Fruit fly (Drosophila melanogaster) whole organism, prepupa: ENCODE data around the gene arx.

Experiments used
- dac ChIP-seq: fragments of 200-800 bp; sonication (Bioruptor generic); optimal IDR thresholded peaks from 2 replicates; lab custom pipeline; 2017; ENCODE audit warnings: missing biosample characterization, mild to moderate bottlenecking, missing genetic modification characterization
- esn ChIP-seq: fragments of 200-800 bp; sonication (Bioruptor generic); optimal IDR thresholded peaks from 2 replicates; lab custom pipeline; 2016; ENCODE audit warnings: missing biosample characterization, mild to moderate bottlenecking, missing genetic modification characterization, moderate library complexity
- net ChIP-seq: fragments of 200-800 bp; sonication (Bioruptor generic); optimal IDR thresholded peaks from 3 replicates; lab custom pipeline; 2016; ENCODE audit warnings: missing biosample characterization, missing genetic modification characterization

DNA sequence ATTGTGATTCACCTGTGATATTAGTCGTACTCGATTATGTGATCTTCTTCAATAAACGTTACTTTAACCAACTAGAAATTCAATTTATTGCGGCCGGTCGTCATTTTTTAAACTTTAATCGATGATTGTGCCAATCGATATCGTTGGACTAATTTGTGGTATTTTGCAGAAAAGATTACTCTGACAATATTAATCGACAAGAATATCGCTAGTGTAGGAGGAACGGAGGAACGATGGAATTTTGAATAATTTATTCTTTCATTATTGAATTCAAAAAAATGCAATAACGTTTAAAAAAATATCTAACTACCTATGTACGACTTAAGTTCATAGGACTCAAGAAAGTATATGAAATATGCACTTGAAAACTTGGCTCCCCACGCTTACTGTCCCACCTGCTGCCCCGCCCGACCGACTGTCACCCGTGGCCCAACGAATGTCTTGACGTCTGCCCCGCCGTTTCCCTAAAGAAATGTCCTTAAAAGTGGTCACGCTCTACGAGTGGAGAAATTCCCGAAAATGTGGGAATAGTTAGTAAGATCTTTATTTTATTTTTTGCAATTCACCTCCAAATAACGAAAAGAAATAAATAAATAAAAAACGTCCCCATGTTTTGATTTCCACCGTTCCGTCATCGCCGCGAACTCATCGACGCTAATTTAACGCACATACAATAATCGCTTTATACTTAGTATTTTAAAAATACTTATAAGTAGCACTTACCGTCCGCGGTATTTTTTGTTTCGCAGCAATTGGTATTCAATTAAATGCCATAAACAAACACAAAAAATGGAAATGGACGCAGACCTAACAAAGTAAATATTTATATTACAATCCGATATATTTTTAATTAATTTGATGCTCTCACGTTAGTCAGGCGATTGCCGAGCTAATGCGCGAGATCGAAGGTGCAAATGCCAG, 35.6 kb downstream of the arx start, which contains the start of gene CG14074:
- TF ChIP-seq net (no peak), dac (GFP tag; lab: Kevin White, UChicago) (no peak), esn (GFP tag; lab: Kevin White, UChicago) (no peak)
